Fruit fly (Drosophila melanogaster) whole organism, embryonic: ENCODE results near the gene bab1.

Experiments used
- Atf-2 ChIP-seq: fragments of 200-800 bp; sonication (Bioruptor generic); optimal IDR thresholded peaks from 2 replicates; lab custom pipeline; 2016; ENCODE audit warnings: missing biosample characterization, missing genetic modification characterization
- Bdp1 ChIP-seq: fragments of 200-800 bp; sonication (Bioruptor generic); optimal IDR thresholded peaks from 3 replicates; lab custom pipeline; 2016; ENCODE audit warnings: missing biosample characterization, missing genetic modification characterization
- CG10366 ChIP-seq: fragments of 200-800 bp; sonication (Bioruptor generic); IDR thresholded peaks from 2 replicates; pipeline ENCODE4 v1.3.6; 2022; ENCODE audit warnings: missing biosample characterization, missing genetic modification characterization
- CG11085 ChIP-seq: fragments of 200-800 bp; sonication (Bioruptor generic); IDR thresholded peaks from 2 replicates; pipeline ENCODE4 v1.3.6; 2022; ENCODE audit warnings: missing biosample characterization, missing genetic modification characterization
- CG11398 ChIP-seq: fragments of 200-800 bp; sonication (Bioruptor generic); optimal IDR thresholded peaks from 2 replicates; lab custom pipeline; 2016; ENCODE audit warnings: missing biosample characterization, missing genetic modification characterization
- CG11696 ChIP-seq: fragments of 200-800 bp; sonication (Bioruptor generic); IDR thresholded peaks from 2 replicates; pipeline ENCODE4 v1.3.6; 2022; ENCODE audit warnings: missing biosample characterization, missing genetic modification characterization
- CG12236 ChIP-seq: fragments of 200-800 bp; sonication (Bioruptor generic); optimal IDR thresholded peaks from 2 replicates; lab custom pipeline; 2016; ENCODE audit warnings: missing biosample characterization, missing genetic modification characterization
- CG12769 ChIP-seq: fragments of 200-800 bp; sonication (Bioruptor generic); optimal IDR thresholded peaks from 2 replicates; lab custom pipeline; 2019; ENCODE audit warnings: missing biosample characterization, mild to moderate bottlenecking, missing genetic modification characterization, moderate library complexity
- CG14965 ChIP-seq: fragments of 200-800 bp; sonication (Bioruptor generic); optimal IDR thresholded peaks from 2 replicates; lab custom pipeline; 2016; ENCODE audit warnings: missing biosample characterization, missing genetic modification characterization, borderline replicate concordance
- CG17328 ChIP-seq: fragments of 200-800 bp; sonication (Bioruptor generic); IDR thresholded peaks from 2 replicates; pipeline ENCODE4 v1.3.6; 2022; ENCODE audit warnings: missing biosample characterization, missing genetic modification characterization
- CG17385 ChIP-seq: fragments of 200-800 bp; sonication (Bioruptor generic); optimal IDR thresholded peaks from 3 replicates; lab custom pipeline; 2018; ENCODE audit warnings: missing biosample characterization, mild to moderate bottlenecking, missing genetic modification characterization
- CG2712 ChIP-seq: fragments of 200-800 bp; optimal IDR thresholded peaks from 3 replicates; lab custom pipeline; 2019; ENCODE audit warnings: missing biosample characterization, mild to moderate bottlenecking, missing genetic modification characterization, moderate library complexity
- CG2889 ChIP-seq: fragments of 200-800 bp; sonication (Bioruptor generic); IDR thresholded peaks from 3 replicates; pipeline ENCODE4 v1.3.6; 2022; ENCODE audit warnings: missing biosample characterization, missing genetic modification characterization
- CG3281 ChIP-seq: fragments of 200-800 bp; sonication (Bioruptor generic); optimal IDR thresholded peaks from 3 replicates; lab custom pipeline; 2017; ENCODE audit warnings: missing biosample characterization, mild to moderate bottlenecking, missing genetic modification characterization
- CG6254 ChIP-seq: fragments of 200-800 bp; sonication (Bioruptor generic); optimal IDR thresholded peaks from 3 replicates; lab custom pipeline; 2017; ENCODE audit warnings: mild to moderate bottlenecking, missing biosample characterization, missing genetic modification reagents, missing genetic modification characterization
- CG6765 ChIP-seq: fragments of 200-800 bp; sonication (Bioruptor generic); optimal IDR thresholded peaks from 3 replicates; lab custom pipeline; 2017; ENCODE audit warnings: missing biosample characterization, mild to moderate bottlenecking, missing genetic modification characterization
- CG7839 ChIP-seq: fragments of 200-800 bp; sonication (Bioruptor generic); optimal IDR thresholded peaks from 3 replicates; lab custom pipeline; 2018; ENCODE audit warnings: missing biosample characterization, mild to moderate bottlenecking, missing genetic modification characterization, moderate library complexity
- CG7963 ChIP-seq: fragments of 200-800 bp; sonication (Bioruptor generic); IDR thresholded peaks from 3 replicates; pipeline ENCODE4 v1.3.6; 2022; ENCODE audit warnings: missing biosample characterization, missing genetic modification characterization; ENCODE audit not compliant: partially characterized antibody
- CG8359 ChIP-seq: fragments of 200-800 bp; sonication (Bioruptor generic); optimal IDR thresholded peaks from 2 replicates; lab custom pipeline; 2017; ENCODE audit warnings: missing biosample characterization, mild to moderate bottlenecking, missing genetic modification characterization, borderline replicate concordance
- CG8765 ChIP-seq: fragments of 200-800 bp; sonication (Bioruptor generic); IDR thresholded peaks from 2 replicates; pipeline ENCODE4 v1.3.6; 2022; ENCODE audit warnings: missing biosample characterization, missing genetic modification characterization
- CG9727 ChIP-seq: fragments of 200-800 bp; sonication (Bioruptor generic); optimal IDR thresholded peaks from 3 replicates; lab custom pipeline; 2017; ENCODE audit warnings: missing biosample characterization, mild to moderate bottlenecking, missing genetic modification characterization
- D19A ChIP-seq: fragments of 200-800 bp; optimal IDR thresholded peaks from 3 replicates; lab custom pipeline; 2019; ENCODE audit warnings: missing biosample characterization, mild to moderate bottlenecking, missing genetic modification characterization, moderate library complexity
- Dbx ChIP-seq: fragments of 200-800 bp; sonication (Bioruptor generic); IDR thresholded peaks from 3 replicates; pipeline ENCODE4 v1.3.6; 2022; ENCODE audit warnings: missing biosample characterization, missing genetic modification characterization
- Dip3 ChIP-seq: fragments of 200-800 bp; sonication (Bioruptor generic); optimal IDR thresholded peaks from 3 replicates; lab custom pipeline; 2016; ENCODE audit warnings: missing biosample characterization, missing genetic modification characterization
- Dref ChIP-seq: fragments of 200-800 bp; sonication (Bioruptor generic); IDR thresholded peaks from 2 replicates; pipeline ENCODE4 v1.3.6; 2022; ENCODE audit warnings: missing biosample characterization, missing genetic modification characterization
- Gug ChIP-seq: fragments of 200-800 bp; sonication (Bioruptor generic); IDR thresholded peaks from 4 replicates; pipeline ENCODE4 v1.3.6; 2022; ENCODE audit warnings: missing biosample characterization, missing genetic modification characterization
- Jarid2 ChIP-seq: fragments of 200-800 bp; sonication (Bioruptor generic); optimal IDR thresholded peaks from 3 replicates; lab custom pipeline; 2017; ENCODE audit warnings: mild to moderate bottlenecking, missing biosample characterization, missing genetic modification reagents, missing genetic modification characterization
- MTF-1 ChIP-seq: fragments of 200-800 bp; sonication (Bioruptor generic); optimal IDR thresholded peaks from 2 replicates; lab custom pipeline; 2018; ENCODE audit warnings: missing biosample characterization, mild to moderate bottlenecking, missing genetic modification characterization, borderline replicate concordance
- caup ChIP-seq: fragments of 200-800 bp; sonication (Bioruptor generic); optimal IDR thresholded peaks from 3 replicates; lab custom pipeline; 2017; ENCODE audit warnings: missing biosample characterization, mild to moderate bottlenecking, missing genetic modification characterization, moderate library complexity; ENCODE audit not compliant: severe bottlenecking
- croc ChIP-seq: fragments of 200-800 bp; sonication (Bioruptor generic); conservative IDR thresholded peaks from 3 replicates; pipeline ENCODE4 v1.3.6; 2022; ENCODE audit warnings: missing biosample characterization, missing genetic modification characterization
- dan ChIP-seq: fragments of 200-800 bp; sonication (Bioruptor generic); IDR thresholded peaks from 2 replicates; pipeline ENCODE4 v1.3.6; 2022; ENCODE audit warnings: missing biosample characterization, missing genetic modification characterization
- danr ChIP-seq: fragments of 200-800 bp; sonication (Bioruptor generic); IDR thresholded peaks from 2 replicates; pipeline ENCODE4 v1.3.6; 2022; ENCODE audit warnings: missing biosample characterization, missing genetic modification characterization
- ems ChIP-seq: fragments of 200-800 bp; sonication (Bioruptor generic); optimal IDR thresholded peaks from 3 replicates; lab custom pipeline; 2016; ENCODE audit warnings: missing biosample characterization, missing genetic modification characterization
- grn ChIP-seq: fragments of 200-800 bp; sonication (Bioruptor generic); optimal IDR thresholded peaks from 3 replicates; lab custom pipeline; 2017; ENCODE audit warnings: missing biosample characterization, missing genetic modification characterization
- h ChIP-seq: fragments of >200 bp; optimal IDR thresholded peaks from 2 replicates; lab custom pipeline; 2017
- hbn ChIP-seq: fragments of 200-800 bp; sonication (Bioruptor generic); IDR thresholded peaks from 2 replicates; pipeline ENCODE4 v1.3.6; 2022; ENCODE audit warnings: missing biosample characterization, missing genetic modification characterization; ENCODE audit not compliant: partially characterized antibody
- jing ChIP-seq: fragments of 200-800 bp; sonication (Bioruptor generic); optimal IDR thresholded peaks from 2 replicates; lab custom pipeline; 2018; ENCODE audit warnings: missing biosample characterization, mild to moderate bottlenecking, missing genetic modification characterization
- lola ChIP-seq, 3 experiments: fragments of >200 bp in 2 of 3; fragments of 200-800 bp in 1 of 3; sonication (Bioruptor generic) in 1 of 3; optimal IDR thresholded peaks; 2 replicates each; lab custom pipeline; 2017 to 2019; ENCODE audit warnings: missing biosample characterization in 3 of 3, missing genetic modification characterization in 3 of 3, mild to moderate bottlenecking in 1 of 3, moderate library complexity in 1 of 3
- mirr ChIP-seq: fragments of 200-800 bp; sonication (Bioruptor generic); optimal IDR thresholded peaks from 3 replicates; lab custom pipeline; 2018; ENCODE audit warnings: missing biosample characterization, mild to moderate bottlenecking, missing genetic modification characterization
- nau ChIP-seq: fragments of 200-800 bp; sonication (Bioruptor generic); optimal IDR thresholded peaks from 3 replicates; lab custom pipeline; 2017; ENCODE audit warnings: missing biosample characterization, mild to moderate bottlenecking, missing genetic modification characterization, missing genetic modification reagents
- nerfin-1 ChIP-seq: fragments of 200-800 bp; sonication (Bioruptor generic); optimal IDR thresholded peaks from 3 replicates; lab custom pipeline; 2019; ENCODE audit warnings: missing biosample characterization, mild to moderate bottlenecking, missing genetic modification characterization, moderate library complexity
- nerfin-2 ChIP-seq: fragments of 200-800 bp; sonication (Bioruptor generic); IDR thresholded peaks from 2 replicates; pipeline ENCODE4 v1.3.6; 2022; ENCODE audit warnings: missing biosample characterization, missing genetic modification characterization; ENCODE audit not compliant: partially characterized antibody
- nom ChIP-seq: fragments of 200-800 bp; sonication (Bioruptor generic); optimal IDR thresholded peaks from 2 replicates; lab custom pipeline; 2017; ENCODE audit warnings: missing biosample characterization, missing genetic modification characterization, mild to moderate bottlenecking, moderate library complexity, missing genetic modification reagents
- pros ChIP-seq: fragments of 200-800 bp; sonication (Bioruptor generic); optimal IDR thresholded peaks from 3 replicates; lab custom pipeline; 2019; ENCODE audit warnings: missing biosample characterization, mild to moderate bottlenecking, missing genetic modification characterization, moderate library complexity
- psq ChIP-seq: fragments of 200-800 bp; sonication (Bioruptor generic); optimal IDR thresholded peaks from 2 replicates; lab custom pipeline; 2017; ENCODE audit warnings: missing biosample characterization, missing genetic modification characterization
- repo ChIP-seq: fragments of 200-800 bp; sonication (Bioruptor generic); optimal IDR thresholded peaks from 2 replicates; lab custom pipeline; 2016; ENCODE audit warnings: missing biosample characterization, missing genetic modification characterization
- sc ChIP-seq, 3 experiments: fragments of >200 bp in 2 of 3; fragments of 200-800 bp in 1 of 3; sonication (Bioruptor generic) in 1 of 3; optimal IDR thresholded peaks; 2 replicates in 2 of 3; 3 replicates in 1 of 3; lab custom pipeline; 2017; ENCODE audit warnings: mild to moderate bottlenecking in 1 of 3, missing biosample characterization in 1 of 3, missing genetic modification characterization in 1 of 3, missing genetic modification reagents in 1 of 3
- ssp ChIP-seq: fragments of 200-800 bp; sonication (Bioruptor generic); IDR thresholded peaks from 2 replicates; pipeline ENCODE4 v1.3.6; 2022; ENCODE audit warnings: missing biosample characterization, missing genetic modification characterization
- tin ChIP-seq: fragments of 200-800 bp; sonication (Bioruptor generic); optimal IDR thresholded peaks from 3 replicates; lab custom pipeline; 2016; ENCODE audit warnings: missing biosample characterization, missing genetic modification characterization
- trem ChIP-seq: fragments of 200-800 bp; optimal IDR thresholded peaks from 3 replicates; lab custom pipeline; 2019; ENCODE audit warnings: missing biosample characterization, mild to moderate bottlenecking, missing genetic modification characterization, moderate library complexity

The bab1 gene

DNA sequence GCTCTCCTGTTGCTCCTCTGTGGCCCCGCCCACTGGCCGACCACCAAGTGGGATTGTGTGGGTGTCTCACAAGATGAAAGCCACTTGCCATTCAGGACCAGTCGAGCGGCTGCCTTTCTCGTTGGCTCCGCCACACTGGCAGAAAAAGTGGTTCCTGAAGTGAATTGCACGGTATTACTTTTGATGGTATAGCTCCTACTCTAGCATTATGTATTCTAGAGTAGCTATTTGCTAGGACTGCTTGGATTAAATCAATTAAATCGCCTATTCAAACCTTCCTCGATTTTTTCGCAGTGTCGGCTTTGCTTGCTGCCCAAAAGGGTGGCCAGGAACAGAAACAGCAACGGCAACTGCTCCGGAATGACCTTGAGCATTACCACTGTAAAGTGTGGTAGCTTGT is 38.5 kb upstream of the bab1 start (continued):
- no peak for TF ChIP-seq Dref
- TF ChIP-seq CG14965 (GFP tag; lab: Kevin White, UChicago) = no peak
- TF ChIP-seq pros (GFP tag; lab: Kevin White, UChicago) = no peak
- no peak for TF ChIP-seq Jarid2 (GFP tag; lab: Kevin White, UChicago)
- TF ChIP-seq caup (GFP tag; lab: Kevin White, UChicago) = peak; percentile 27
- no peak for TF ChIP-seq grn (GFP tag; lab: Kevin White, UChicago)
- peak; percentile 78; the same call in 2 of the 3 replicates for TF ChIP-seq Dbx (GFP tag; lab: Robert Waterston, UW)
- TF ChIP-seq CG6765 (GFP tag; lab: Kevin White, UChicago) = peak; percentile 52
- no peak for TF ChIP-seq D19A (tag; lab: Kevin White, UChicago)
- TF ChIP-seq psq (GFP tag; lab: Kevin White, UChicago) = no peak
- TF ChIP-seq CG7839 (tag; lab: Kevin White, UChicago) = peak; percentile 51
- no peak for TF ChIP-seq lola (GFP tag; optimal IDR thresholded peaks at IDR 0.05; lab: Kevin White, UChicago)
- no peak for TF ChIP-seq nom
- TF ChIP-seq nau (GFP tag; lab: Kevin White, UChicago) = no peak
- 0 out of 2 replicates have a peak, but pooled peaks have one; percentile 24 for TF ChIP-seq CG11696
- no peak for TF ChIP-seq Bdp1 (GFP tag; lab: Kevin White, UChicago)
- no peak for TF ChIP-seq CG17385 (GFP tag; lab: Kevin White, UChicago)
- TF ChIP-seq sc (optimal IDR thresholded peaks at IDR 0.05; lab: Kevin White, UChicago) = no peak
- TF ChIP-seq sc (GFP tag; optimal IDR thresholded peaks at IDR 0.05; lab: Kevin White, UChicago) = no peak
- peak; percentile 47; the same call in 2 of the 4 replicates for TF ChIP-seq Gug (GFP tag; lab: Robert Waterston, UW)
- peak; percentile 3 for TF ChIP-seq CG2712
- peak; percentile 58 for TF ChIP-seq CG9727 (GFP tag; lab: Kevin White, UChicago)
- 0 out of 2 replicates have a peak, but pooled peaks have one; percentile 40 for TF ChIP-seq CG11085 (GFP tag; lab: Robert Waterston, UW)
- no peak for TF ChIP-seq tin
- TF ChIP-seq CG3281 (GFP tag; lab: Kevin White, UChicago) = peak; percentile 59
- no peak for TF ChIP-seq CG12236 (GFP tag; lab: Kevin White, UChicago)
- TF ChIP-seq CG12769 (tag; lab: Kevin White, UChicago) = peak; percentile 43
- no peak for TF ChIP-seq CG6254 (GFP tag; lab: Kevin White, UChicago)
- no peak for TF ChIP-seq jing
- 0 out of 3 replicates have a peak, but pooled peaks have one; percentile 28 for TF ChIP-seq CG2889
- TF ChIP-seq mirr (GFP tag; lab: Kevin White, UChicago) = no peak
- TF ChIP-seq Atf-2 (GFP tag; lab: Kevin White, UChicago) = no peak
- no peak for TF ChIP-seq croc (GFP tag; lab: Robert Waterston, UW)
- TF ChIP-seq danr (GFP tag; lab: Robert Waterston, UW) = no peak
- TF ChIP-seq h (lab: Kevin White, UChicago) = no peak
- TF ChIP-seq CG17328 = no peak
- TF ChIP-seq CG11398 (GFP tag; lab: Kevin White, UChicago) = no peak
- TF ChIP-seq ssp (GFP tag; lab: Robert Waterston, UW) = no peak
- TF ChIP-seq nerfin-2 = no peak
- peak; percentile 31 for TF ChIP-seq ems (GFP tag; lab: Kevin White, UChicago)
- peak; percentile 12 for TF ChIP-seq repo (GFP tag; lab: Kevin White, UChicago)
- no peak for TF ChIP-seq Dip3 (GFP tag; lab: Kevin White, UChicago)
- TF ChIP-seq CG8359 = no peak
- TF ChIP-seq dan = no peak
- no peak for TF ChIP-seq trem
- TF ChIP-seq CG8765 (GFP tag; lab: Robert Waterston, UW) = no peak
- TF ChIP-seq CG7963 = no peak
- no peak for TF ChIP-seq hbn
- TF ChIP-seq MTF-1 (GFP tag; lab: Kevin White, UChicago) = no peak
- TF ChIP-seq nerfin-1 (tag; lab: Kevin White, UChicago) = no peak
- no peak for TF ChIP-seq CG10366 (GFP tag; lab: Robert Waterston, UW)
